Worm (Caenorhabditis elegans) whole organism, L2 larva: ENCODE measurements around the gene cmtr-1.

Experiments
- C34F6.9 ChIP-seq: fragments of 150-350 bp; optimal IDR thresholded peaks from 2 replicates; lab custom pipeline; 2014; ENCODE audit warnings: missing biosample characterization, missing genetic modification characterization
- F13H6.1 ChIP-seq: sonication (generic microtip); optimal IDR thresholded peaks from 2 replicates; lab custom pipeline; 2016; ENCODE audit warnings: missing genetic modification characterization, missing compliant biosample characterization
- R02D3.7 ChIP-seq: fragments of 150-350 bp; optimal IDR thresholded peaks from 2 replicates; lab custom pipeline; 2014; ENCODE audit warnings: missing biosample characterization, missing genetic modification characterization
- Y55F3AM.14 ChIP-seq: fragments of 200-800 bp; sonication (Bioruptor generic); optimal IDR thresholded peaks from 2 replicates; lab custom pipeline; 2018; ENCODE audit warnings: mild to moderate bottlenecking, missing genetic modification characterization, missing compliant biosample characterization
- ZK546.5 ChIP-seq: sonication (generic microtip); optimal IDR thresholded peaks from 2 replicates; lab custom pipeline; 2017; ENCODE audit warnings: missing biosample characterization, missing genetic modification characterization
- alr-1 ChIP-seq: fragments of 150-350 bp; optimal IDR thresholded peaks from 2 replicates; lab custom pipeline; 2014; ENCODE audit warnings: missing biosample characterization, missing genetic modification characterization
- aly-2 ChIP-seq: fragments of 150-350 bp; optimal IDR thresholded peaks from 2 replicates; lab custom pipeline; 2014; ENCODE audit warnings: missing biosample characterization, missing genetic modification characterization
- ama-1 ChIP-seq: fragments of 150-350 bp; optimal IDR thresholded peaks from 2 replicates; lab custom pipeline; 2018; ENCODE audit warnings: inconsistent platforms
- blmp-1 ChIP-seq: sonication (generic microtip); optimal IDR thresholded peaks from 2 replicates; lab custom pipeline; 2017; ENCODE audit warnings: missing genetic modification characterization, mild to moderate bottlenecking, missing compliant biosample characterization, antibody characterized with exemption, moderate library complexity; ENCODE audit not compliant: insufficient read depth
- ceh-16 ChIP-seq: fragments of 150-350 bp; optimal IDR thresholded peaks from 2 replicates; lab custom pipeline; 2014; ENCODE audit warnings: missing biosample characterization, missing genetic modification characterization
- ceh-82 ChIP-seq: fragments of 150-350 bp; optimal IDR thresholded peaks from 2 replicates; lab custom pipeline; 2014; ENCODE audit warnings: missing biosample characterization, missing genetic modification characterization
- crh-2 ChIP-seq: sonication (generic microtip); optimal IDR thresholded peaks from 2 replicates; lab custom pipeline; 2017; ENCODE audit warnings: missing biosample characterization, missing genetic modification characterization
- dmd-4 ChIP-seq: sonication (generic microtip); optimal IDR thresholded peaks from 2 replicates; lab custom pipeline; 2017; ENCODE audit warnings: missing biosample characterization, missing genetic modification characterization
- egl-27 ChIP-seq: sonication (generic microtip); optimal IDR thresholded peaks from 3 replicates; lab custom pipeline; 2017; ENCODE audit warnings: missing biosample characterization, missing genetic modification reagents, missing genetic modification characterization
- elt-1 ChIP-seq: fragments of 150-350 bp; optimal IDR thresholded peaks from 2 replicates; lab custom pipeline; 2014; ENCODE audit warnings: missing biosample characterization, missing genetic modification characterization
- elt-3 ChIP-seq: sonication (generic microtip); optimal IDR thresholded peaks from 2 replicates; lab custom pipeline; 2017; ENCODE audit warnings: missing biosample characterization, missing genetic modification characterization
- fos-1 ChIP-seq: fragments of 150-350 bp; optimal IDR thresholded peaks from 2 replicates; lab custom pipeline; 2014; ENCODE audit warnings: missing biosample characterization, missing genetic modification characterization
- gmeb-1 ChIP-seq: fragments of 150-350 bp; optimal IDR thresholded peaks from 2 replicates; lab custom pipeline; 2014; ENCODE audit warnings: missing biosample characterization, missing genetic modification characterization
- lin-11 ChIP-seq: fragments of 150-350 bp; sonication (generic microtip); optimal IDR thresholded peaks from 2 replicates; lab custom pipeline; 2014; ENCODE audit warnings: missing biosample characterization, missing genetic modification characterization, inconsistent platforms, mixed read lengths
- lin-13 ChIP-seq: fragments of 150-350 bp; optimal IDR thresholded peaks from 2 replicates; lab custom pipeline; 2014; ENCODE audit warnings: missing biosample characterization, missing genetic modification reagents, missing genetic modification characterization
- lin-39 ChIP-seq: fragments of 150-350 bp; optimal IDR thresholded peaks from 2 replicates; lab custom pipeline; 2014; ENCODE audit warnings: missing biosample characterization, missing genetic modification reagents, missing genetic modification characterization
- lsy-2 ChIP-seq, 2 experiments: fragments of 150-350 bp in 1 of 2; sonication (generic microtip) in 1 of 2; optimal IDR thresholded peaks; 2 replicates each; lab custom pipeline; 2014 to 2017; ENCODE audit warnings: missing biosample characterization in 2 of 2, missing genetic modification characterization in 2 of 2
- mab-5 ChIP-seq: fragments of 150-350 bp; optimal IDR thresholded peaks from 2 replicates; lab custom pipeline; 2014; ENCODE audit warnings: missing biosample characterization, missing genetic modification characterization
- mbf-1 ChIP-seq: sonication (generic microtip); optimal IDR thresholded peaks from 2 replicates; lab custom pipeline; 2017; ENCODE audit warnings: missing biosample characterization, missing genetic modification characterization
- mdl-1 ChIP-seq, 2 experiments: fragments of 150-350 bp in 1 of 2; sonication (generic microtip) in 1 of 2; optimal IDR thresholded peaks; 2 replicates each; lab custom pipeline; 2017; ENCODE audit warnings: missing biosample characterization in 2 of 2, missing genetic modification characterization in 2 of 2
- nhr-10 ChIP-seq: sonication (generic microtip); optimal IDR thresholded peaks from 2 replicates; lab custom pipeline; 2017; ENCODE audit warnings: missing biosample characterization, missing genetic modification characterization
- nhr-11 ChIP-seq: fragments of 150-350 bp; optimal IDR thresholded peaks from 2 replicates; lab custom pipeline; 2014; ENCODE audit warnings: missing biosample characterization, missing genetic modification characterization
- nhr-12 ChIP-seq: fragments of 150-350 bp; optimal IDR thresholded peaks from 2 replicates; lab custom pipeline; 2014; ENCODE audit warnings: missing biosample characterization, missing genetic modification characterization
- nhr-129 ChIP-seq: fragments of 150-350 bp; optimal IDR thresholded peaks from 2 replicates; lab custom pipeline; 2014; ENCODE audit warnings: missing biosample characterization, missing genetic modification characterization
- nhr-21 ChIP-seq: fragments of 150-350 bp; optimal IDR thresholded peaks from 2 replicates; lab custom pipeline; 2014; ENCODE audit warnings: missing biosample characterization, missing genetic modification characterization
- nhr-23 ChIP-seq: fragments of 150-350 bp; optimal IDR thresholded peaks from 2 replicates; lab custom pipeline; 2014; ENCODE audit warnings: missing biosample characterization, missing genetic modification reagents, missing genetic modification characterization
- nhr-237 ChIP-seq: fragments of 150-350 bp; optimal IDR thresholded peaks from 2 replicates; lab custom pipeline; 2014; ENCODE audit warnings: missing biosample characterization, missing genetic modification characterization
- nhr-25 ChIP-seq: fragments of 150-350 bp; sonication (generic microtip); optimal IDR thresholded peaks from 3 replicates; lab custom pipeline; 2014; ENCODE audit warnings: missing biosample characterization, missing genetic modification characterization
- nhr-6 ChIP-seq: fragments of 150-350 bp; optimal IDR thresholded peaks from 2 replicates; lab custom pipeline; 2014; ENCODE audit warnings: missing biosample characterization, missing genetic modification characterization
- nhr-77 ChIP-seq: fragments of 150-350 bp; optimal IDR thresholded peaks from 2 replicates; lab custom pipeline; 2014; ENCODE audit warnings: missing biosample characterization, missing genetic modification characterization
- peb-1 ChIP-seq: fragments of 150-350 bp; optimal IDR thresholded peaks from 2 replicates; lab custom pipeline; 2014; ENCODE audit warnings: missing biosample characterization, missing genetic modification characterization
- sem-4 ChIP-seq: fragments of 150-350 bp; optimal IDR thresholded peaks from 2 replicates; lab custom pipeline; 2014; ENCODE audit warnings: missing biosample characterization, missing genetic modification reagents, missing genetic modification characterization
- skn-1 ChIP-seq: sonication (generic microtip); optimal IDR thresholded peaks from 2 replicates; lab custom pipeline; 2017; ENCODE audit warnings: missing biosample characterization, missing genetic modification characterization
- sma-3 ChIP-seq: sonication (generic microtip); optimal IDR thresholded peaks from 2 replicates; lab custom pipeline; 2016; ENCODE audit warnings: missing genetic modification reagents, missing genetic modification characterization, missing compliant biosample characterization
- sma-9 ChIP-seq, 2 experiments: fragments of 150-350 bp in 1 of 2; sonication (generic microtip) in 1 of 2; optimal IDR thresholded peaks; 2 replicates each; lab custom pipeline; 2014 to 2016; ENCODE audit warnings: missing genetic modification characterization in 2 of 2, mild to moderate bottlenecking in 1 of 2, missing biosample characterization in 1 of 2, missing compliant biosample characterization in 1 of 2, missing genetic modification reagents in 1 of 2, moderate library complexity in 1 of 2
- snpc-4 ChIP-seq: fragments of 150-350 bp; optimal IDR thresholded peaks from 2 replicates; lab custom pipeline; 2014; ENCODE audit warnings: missing biosample characterization, missing genetic modification characterization
- unc-39 ChIP-seq: fragments of 150-350 bp; optimal IDR thresholded peaks from 2 replicates; lab custom pipeline; 2014; ENCODE audit warnings: missing biosample characterization, missing genetic modification characterization
- unc-55 ChIP-seq: fragments of 150-350 bp; sonication (generic microtip); optimal IDR thresholded peaks from 3 replicates; lab custom pipeline; 2014; ENCODE audit warnings: missing biosample characterization, missing genetic modification reagents, missing genetic modification characterization
- unc-62 ChIP-seq: fragments of 150-350 bp; optimal IDR thresholded peaks from 2 replicates; lab custom pipeline; 2014; ENCODE audit warnings: missing biosample characterization, missing genetic modification reagents, missing genetic modification characterization
- zag-1 ChIP-seq: fragments of 150-350 bp; optimal IDR thresholded peaks from 2 replicates; lab custom pipeline; 2014; ENCODE audit warnings: missing biosample characterization, missing genetic modification characterization
- ztf-1 ChIP-seq: fragments of 200-800 bp; sonication (Bioruptor generic); conservative IDR thresholded peaks from 2 replicates; pipeline ENCODE4 v1.3.6; 2022; ENCODE audit warnings: missing genetic modification characterization, missing compliant biosample characterization
- ztf-11 ChIP-seq: sonication (generic microtip); optimal IDR thresholded peaks from 2 replicates; lab custom pipeline; 2017; ENCODE audit warnings: missing biosample characterization, missing genetic modification characterization
- ztf-4 ChIP-seq: fragments of 150-350 bp; optimal IDR thresholded peaks from 2 replicates; lab custom pipeline; 2014; ENCODE audit warnings: missing biosample characterization, missing genetic modification characterization

The cmtr-1 gene

DNA sequence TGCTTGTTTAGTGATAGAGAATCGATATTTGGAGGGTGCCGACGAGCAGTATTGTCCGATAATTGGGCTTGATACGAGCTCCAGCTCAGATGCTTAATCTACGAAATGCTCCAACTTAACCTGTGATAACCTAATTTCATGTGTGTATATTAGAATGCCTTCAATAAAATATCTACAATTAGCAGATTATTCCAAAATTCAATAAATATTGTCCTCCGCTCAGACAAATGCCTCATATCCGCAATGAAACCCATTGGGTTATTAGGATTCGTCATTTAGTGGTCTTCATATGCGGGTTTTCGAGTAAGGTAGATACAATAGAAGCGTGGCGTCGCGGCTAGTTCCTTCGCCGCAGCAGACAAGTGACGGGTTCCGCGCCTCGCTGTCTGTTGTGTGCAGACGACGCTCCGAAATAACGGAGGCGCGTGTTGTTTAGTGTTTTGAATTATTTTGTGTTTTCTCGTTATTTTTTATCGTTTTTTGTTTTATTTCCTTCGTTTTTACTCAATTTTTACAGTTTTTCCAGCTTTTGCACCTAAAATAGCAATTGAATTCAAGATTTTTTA is at the start of gene cmtr-1:
TSS of gene cmtr-1 (plus strand) at position 516 of the 566 bp plus-strand sequence.
- peak; percentile 95 for TF ChIP-seq gmeb-1
- TF ChIP-seq sma-9 (GFP tag; optimal IDR thresholded peaks at IDR 0.05; lab: Kevin White, UChicago) = peak; percentile 98
- no peak for TF ChIP-seq sma-9 (tag; optimal IDR thresholded peaks at IDR 0.05; lab: Kevin White, UChicago)
- TF ChIP-seq fos-1 (tag; lab: Kevin White, UChicago) = peak; percentile 97
- no peak for TF ChIP-seq nhr-11 (tag; lab: Kevin White, UChicago)
- peak; percentile 94 for TF ChIP-seq nhr-77 (tag; lab: Kevin White, UChicago)
- peak; percentile 91 for TF ChIP-seq ceh-16 (tag; lab: Kevin White, UChicago)
- peak; percentile 41 for TF ChIP-seq unc-62
- TF ChIP-seq unc-39 (tag; lab: Kevin White, UChicago) = no peak
- TF ChIP-seq egl-27 (tag; lab: Kevin White, UChicago) = peak; percentile 95
- peak; percentile 93 for TF ChIP-seq mab-5
- TF ChIP-seq crh-2 (tag; lab: Kevin White, UChicago) = peak; percentile 99
- no peak for TF ChIP-seq elt-3 (tag; lab: Kevin White, UChicago)
- peak; percentile 40 for TF ChIP-seq elt-1 (tag; lab: Kevin White, UChicago)
- TF ChIP-seq nhr-25 (tag; lab: Kevin White, UChicago) = peak; percentile 95
- no peak for TF ChIP-seq aly-2 (tag; lab: Kevin White, UChicago)
- TF ChIP-seq lin-13 (GFP tag; lab: Kevin White, UChicago) = peak; percentile 97
- peak; percentile 51 for TF ChIP-seq nhr-237 (tag; lab: Kevin White, UChicago)
- peak; percentile 94 for TF ChIP-seq ama-1 (lab: Kevin White, UChicago)
- TF ChIP-seq peb-1 (tag; lab: Kevin White, UChicago) = no peak
- TF ChIP-seq unc-55 = peak; percentile 99
- peak; percentile 95 for TF ChIP-seq ztf-4 (tag; lab: Kevin White, UChicago)
- peak; percentile 14 for TF ChIP-seq nhr-10 (tag; lab: Kevin White, UChicago)
- peak; percentile 96 for TF ChIP-seq sem-4 (tag; lab: Kevin White, UChicago)
- peak; percentile 87 for TF ChIP-seq blmp-1 (tag; lab: Kevin White, UChicago)
- TF ChIP-seq ceh-82 (tag; lab: Kevin White, UChicago) = peak; percentile 80
- peak; percentile 100 for TF ChIP-seq sma-3 (GFP tag; lab: Kevin White, UChicago)
- peak; percentile 51 for TF ChIP-seq R02D3.7 (tag; lab: Kevin White, UChicago)
- no peak for TF ChIP-seq nhr-23 (tag; lab: Kevin White, UChicago)
- peak; percentile 88 for TF ChIP-seq C34F6.9 (tag; lab: Kevin White, UChicago)
- TF ChIP-seq snpc-4 = peak; percentile 100
- TF ChIP-seq lin-11 (tag; lab: Kevin White, UChicago) = peak; percentile 91
- peak; percentile 87 for TF ChIP-seq nhr-6 (tag; lab: Kevin White, UChicago)
- TF ChIP-seq lin-39 (tag; lab: Kevin White, UChicago) = no peak
- peak; percentile 68 for TF ChIP-seq ztf-11
- peak; percentile 90 for TF ChIP-seq nhr-129 (tag; lab: Kevin White, UChicago)
- TF ChIP-seq Y55F3AM.14 = peak; percentile 82
- TF ChIP-seq ZK546.5 = peak; percentile 5
- TF ChIP-seq alr-1 = no peak
- TF ChIP-seq mbf-1 (tag; lab: Kevin White, UChicago) = no peak
- peak; percentile 96 for TF ChIP-seq F13H6.1 (tag; lab: Kevin White, UChicago)
- peak; percentile 98 for TF ChIP-seq nhr-21 (tag; lab: Kevin White, UChicago)
- TF ChIP-seq nhr-12 = peak; percentile 20
- no peak for TF ChIP-seq skn-1 (tag; lab: Kevin White, UChicago)
- no peak for TF ChIP-seq dmd-4 (tag; lab: Kevin White, UChicago)
- peak; percentile 90 to 95 for TF ChIP-seq lsy-2 (tag; optimal IDR thresholded peaks at IDR 0.05; lab: Kevin White, UChicago)
- TF ChIP-seq mdl-1 (tag; optimal IDR thresholded peaks at IDR 0.05; lab: Kevin White, UChicago) = peak; percentile 65 to 82
- peak; percentile 45 for TF ChIP-seq zag-1 (tag; lab: Kevin White, UChicago)
- 0 out of 2 replicates have a peak, but pooled peaks have one; percentile 26 for TF ChIP-seq ztf-1 (GFP tag; lab: Robert Waterston, UW)
